Fruit fly (Drosophila melanogaster) whole organism, embryonic: ENCODE data around the gene CG42699.

Source experiments
- CG10267 ChIP-seq: fragments of 200-800 bp; sonication (Bioruptor generic); optimal IDR thresholded peaks from 2 replicates; lab custom pipeline; 2018; ENCODE audit warnings: missing biosample characterization, mild to moderate bottlenecking, missing genetic modification characterization, moderate library complexity
- CG11247 ChIP-seq: fragments of 200-800 bp; sonication (Bioruptor generic); IDR thresholded peaks from 2 replicates; pipeline ENCODE4 v1.3.6; 2022; ENCODE audit warnings: missing biosample characterization, missing genetic modification characterization
- CG11504 ChIP-seq: fragments of 200-800 bp; sonication (Bioruptor generic); optimal IDR thresholded peaks from 3 replicates; lab custom pipeline; 2019; ENCODE audit warnings: missing biosample characterization, mild to moderate bottlenecking, missing genetic modification characterization, moderate library complexity
- CG1647 ChIP-seq: fragments of 200-800 bp; sonication (Bioruptor generic); optimal IDR thresholded peaks from 3 replicates; lab custom pipeline; 2016; ENCODE audit warnings: missing biosample characterization, missing genetic modification characterization
- CG17829 ChIP-seq: fragments of 200-800 bp; optimal IDR thresholded peaks from 2 replicates; lab custom pipeline; 2019; ENCODE audit warnings: missing biosample characterization, mild to moderate bottlenecking, missing genetic modification characterization, moderate library complexity
- CG1792 ChIP-seq: fragments of 200-800 bp; sonication (Bioruptor generic); optimal IDR thresholded peaks from 2 replicates; lab custom pipeline; 2016; ENCODE audit warnings: missing biosample characterization, missing genetic modification characterization
- CG18476 ChIP-seq: fragments of 200-800 bp; sonication (Bioruptor generic); optimal IDR thresholded peaks from 2 replicates; lab custom pipeline; 2016; ENCODE audit warnings: missing biosample characterization, mild to moderate bottlenecking, missing genetic modification characterization
- CG18599 ChIP-seq: fragments of 200-800 bp; sonication (Bioruptor generic); optimal IDR thresholded peaks from 3 replicates; lab custom pipeline; 2017; ENCODE audit warnings: missing biosample characterization, missing genetic modification characterization, mild to moderate bottlenecking, moderate library complexity, missing genetic modification reagents
- CG2120 ChIP-seq: fragments of 200-800 bp; sonication (Bioruptor generic); optimal IDR thresholded peaks from 3 replicates; lab custom pipeline; 2016; ENCODE audit warnings: missing biosample characterization, missing genetic modification characterization
- CG30403 ChIP-seq: fragments of 200-800 bp; sonication (Bioruptor generic); optimal IDR thresholded peaks from 3 replicates; lab custom pipeline; 2016; ENCODE audit warnings: missing biosample characterization, missing genetic modification characterization
- CG31224 ChIP-seq: fragments of 200-800 bp; sonication (Bioruptor generic); IDR thresholded peaks from 2 replicates; pipeline ENCODE4 v1.3.6; 2022; ENCODE audit warnings: missing biosample characterization, missing genetic modification characterization
- CG32772 ChIP-seq: fragments of 200-800 bp; sonication (Bioruptor generic); IDR thresholded peaks from 2 replicates; pipeline ENCODE4 v1.3.6; 2022; ENCODE audit warnings: missing biosample characterization, missing genetic modification characterization
- CG33213 ChIP-seq: fragments of 200-800 bp; sonication (Bioruptor generic); optimal IDR thresholded peaks from 3 replicates; lab custom pipeline; 2016; ENCODE audit warnings: missing biosample characterization, missing genetic modification characterization
- CG34224 ChIP-seq: fragments of 200-800 bp; sonication (Bioruptor generic); IDR thresholded peaks from 3 replicates; pipeline ENCODE4 v1.3.6; 2022; ENCODE audit warnings: missing biosample characterization, missing genetic modification characterization; ENCODE audit not compliant: partially characterized antibody
- CG34422 ChIP-seq: fragments of 200-800 bp; sonication (Bioruptor generic); IDR thresholded peaks from 3 replicates; pipeline ENCODE4 v1.3.6; 2022; ENCODE audit warnings: missing biosample characterization, missing genetic modification characterization
- CG4282 ChIP-seq: fragments of 200-800 bp; sonication (Bioruptor generic); optimal IDR thresholded peaks from 2 replicates; lab custom pipeline; 2016; ENCODE audit warnings: missing biosample characterization, missing genetic modification characterization
- CG4424 ChIP-seq: fragments of 200-800 bp; sonication (Bioruptor generic); optimal IDR thresholded peaks from 3 replicates; lab custom pipeline; 2016; ENCODE audit warnings: missing biosample characterization, missing genetic modification characterization
- CG7786 ChIP-seq: fragments of 200-800 bp; sonication (Bioruptor generic); optimal IDR thresholded peaks from 2 replicates; lab custom pipeline; 2016; ENCODE audit warnings: missing biosample characterization, missing genetic modification characterization
- CHES-1-like ChIP-seq: fragments of 200-800 bp; sonication (Bioruptor generic); optimal IDR thresholded peaks from 2 replicates; lab custom pipeline; 2016; ENCODE audit warnings: missing biosample characterization, missing genetic modification characterization
- Chrac-16 ChIP-seq: fragments of 200-800 bp; sonication (Bioruptor generic); optimal IDR thresholded peaks from 3 replicates; lab custom pipeline; 2016; ENCODE audit warnings: missing biosample characterization, missing genetic modification characterization
- Eip74EF ChIP-seq, 2 experiments: fragments of 200-800 bp in 1 of 2; fragments of >200 bp in 1 of 2; sonication (Bioruptor generic) in 1 of 2; optimal IDR thresholded peaks; 2 replicates each; lab custom pipeline; 2017 to 2019; ENCODE audit warnings: missing biosample characterization in 2 of 2, missing genetic modification characterization in 2 of 2, mild to moderate bottlenecking in 1 of 2, moderate library complexity in 1 of 2
- Fer2 ChIP-seq: fragments of 200-800 bp; sonication (Bioruptor generic); optimal IDR thresholded peaks from 2 replicates; lab custom pipeline; 2018; ENCODE audit warnings: missing biosample characterization, mild to moderate bottlenecking, missing genetic modification characterization, moderate library complexity
- Hr78 ChIP-seq, 2 experiments: fragments of 200-800 bp in 1 of 2; fragments of >200 bp in 1 of 2; sonication (Bioruptor generic) in 1 of 2; optimal IDR thresholded peaks; 2 replicates each; lab custom pipeline; 2017 to 2019; ENCODE audit warnings: missing biosample characterization in 2 of 2, missing genetic modification characterization in 2 of 2, mild to moderate bottlenecking in 1 of 2, moderate library complexity in 1 of 2
- Lhr ChIP-seq: fragments of 200-800 bp; sonication (Bioruptor generic); optimal IDR thresholded peaks from 3 replicates; lab custom pipeline; 2017; ENCODE audit warnings: mild to moderate bottlenecking, missing biosample characterization, missing genetic modification reagents, missing genetic modification characterization
- Nf-YA ChIP-seq: fragments of 200-800 bp; sonication (Bioruptor generic); IDR thresholded peaks from 2 replicates; pipeline ENCODE4 v1.3.6; 2022; ENCODE audit warnings: missing biosample characterization, missing genetic modification characterization
- NfI ChIP-seq: fragments of 200-800 bp; sonication (Bioruptor generic); optimal IDR thresholded peaks from 3 replicates; lab custom pipeline; 2018; ENCODE audit warnings: missing biosample characterization, mild to moderate bottlenecking, missing genetic modification characterization, moderate library complexity
- Oaz ChIP-seq: fragments of 200-800 bp; sonication (Bioruptor generic); IDR thresholded peaks from 2 replicates; pipeline ENCODE4 v1.3.6; 2022; ENCODE audit warnings: missing biosample characterization, missing genetic modification characterization
- Six4 ChIP-seq: fragments of 200-800 bp; sonication (Bioruptor generic); optimal IDR thresholded peaks from 2 replicates; lab custom pipeline; 2016; ENCODE audit warnings: missing biosample characterization, missing genetic modification characterization
- Tbp ChIP-seq: fragments of >200 bp; optimal IDR thresholded peaks from 2 replicates; lab custom pipeline; 2018; ENCODE audit warnings: missing biosample characterization, missing genetic modification characterization
- ac ChIP-seq: fragments of 200-800 bp; sonication (Bioruptor generic); optimal IDR thresholded peaks from 3 replicates; lab custom pipeline; 2017; ENCODE audit warnings: missing biosample characterization, mild to moderate bottlenecking, missing genetic modification characterization
- bsh ChIP-seq, 2 experiments: fragments of 200-800 bp; sonication (Bioruptor generic); optimal IDR thresholded peaks; 2 replicates each; lab custom pipeline; 2017 to 2018; ENCODE audit warnings: mild to moderate bottlenecking in 2 of 2, missing biosample characterization in 2 of 2, missing genetic modification characterization in 2 of 2, moderate library complexity in 1 of 2
- caup ChIP-seq: fragments of 200-800 bp; sonication (Bioruptor generic); optimal IDR thresholded peaks from 3 replicates; lab custom pipeline; 2017; ENCODE audit warnings: missing biosample characterization, mild to moderate bottlenecking, missing genetic modification characterization, moderate library complexity; ENCODE audit not compliant: severe bottlenecking
- chif ChIP-seq, 2 experiments: fragments of 200-800 bp; sonication (Bioruptor generic); optimal IDR thresholded peaks; 3 replicates each; lab custom pipeline; 2016; ENCODE audit warnings: missing biosample characterization in 2 of 2, missing genetic modification characterization in 2 of 2
- crc ChIP-seq: fragments of 200-800 bp; sonication (Bioruptor generic); optimal IDR thresholded peaks from 2 replicates; lab custom pipeline; 2016; ENCODE audit warnings: missing biosample characterization, missing genetic modification characterization
- dan ChIP-seq: fragments of 200-800 bp; sonication (Bioruptor generic); IDR thresholded peaks from 2 replicates; pipeline ENCODE4 v1.3.6; 2022; ENCODE audit warnings: missing biosample characterization, missing genetic modification characterization
- dm ChIP-seq: fragments of 200-800 bp; sonication (Bioruptor generic); optimal IDR thresholded peaks from 3 replicates; lab custom pipeline; 2016; ENCODE audit warnings: missing biosample characterization, missing genetic modification characterization
- fd64A ChIP-seq: fragments of 200-800 bp; sonication (Bioruptor generic); optimal IDR thresholded peaks from 3 replicates; lab custom pipeline; 2018; ENCODE audit warnings: missing biosample characterization, mild to moderate bottlenecking, missing genetic modification characterization
- jing ChIP-seq: fragments of 200-800 bp; sonication (Bioruptor generic); optimal IDR thresholded peaks from 2 replicates; lab custom pipeline; 2018; ENCODE audit warnings: missing biosample characterization, mild to moderate bottlenecking, missing genetic modification characterization
- oc ChIP-seq: fragments of 200-800 bp; sonication (Bioruptor generic); optimal IDR thresholded peaks from 2 replicates; lab custom pipeline; 2018; ENCODE audit warnings: missing biosample characterization, mild to moderate bottlenecking, missing genetic modification characterization, moderate library complexity
- pb ChIP-seq: fragments of 200-800 bp; sonication (Bioruptor generic); optimal IDR thresholded peaks from 3 replicates; lab custom pipeline; 2016; ENCODE audit warnings: missing biosample characterization, missing genetic modification characterization
- peb ChIP-seq: fragments of 200-800 bp; sonication (Bioruptor generic); IDR thresholded peaks from 2 replicates; pipeline ENCODE4 v1.3.6; 2022; ENCODE audit warnings: missing biosample characterization, missing genetic modification characterization
- pho ChIP-seq: fragments of 200-800 bp; sonication (Bioruptor generic); optimal IDR thresholded peaks from 2 replicates; lab custom pipeline; 2016; ENCODE audit warnings: missing biosample characterization, missing genetic modification characterization
- pnt ChIP-seq: fragments of 200-800 bp; sonication (Bioruptor generic); optimal IDR thresholded peaks from 3 replicates; lab custom pipeline; 2016; ENCODE audit warnings: missing biosample characterization, missing genetic modification characterization
- row ChIP-seq: fragments of 200-800 bp; sonication (Bioruptor generic); IDR thresholded peaks from 3 replicates; pipeline ENCODE4 v1.3.6; 2022; ENCODE audit warnings: missing biosample characterization, missing genetic modification characterization
- ssp ChIP-seq: fragments of 200-800 bp; sonication (Bioruptor generic); IDR thresholded peaks from 2 replicates; pipeline ENCODE4 v1.3.6; 2022; ENCODE audit warnings: missing biosample characterization, missing genetic modification characterization
- tap ChIP-seq: fragments of 200-800 bp; optimal IDR thresholded peaks from 3 replicates; lab custom pipeline; 2019; ENCODE audit warnings: missing biosample characterization, mild to moderate bottlenecking, missing genetic modification characterization, moderate library complexity
- tx ChIP-seq: fragments of 200-800 bp; sonication (Bioruptor generic); optimal IDR thresholded peaks from 2 replicates; lab custom pipeline; 2016; ENCODE audit warnings: missing biosample characterization, missing genetic modification characterization
- wor ChIP-seq: fragments of 200-800 bp; sonication (Bioruptor generic); IDR thresholded peaks from 2 replicates; pipeline ENCODE4 v1.3.6; 2022; ENCODE audit warnings: missing biosample characterization, missing genetic modification characterization

CG42699 gene

dm6 chrX:5754837-5755828 is 9.2 kb upstream of the CG42699 start, which contains the start of the genes lin-52 and CG15771 (continued):
- TF ChIP-seq Nf-YA (GFP tag; lab: Robert Waterston, UW): peak; percentile 83
- TF ChIP-seq dm: peak; percentile 85
- TF ChIP-seq tx (GFP tag; lab: Kevin White, UChicago): peak; percentile 35
- peak; percentile 94 for TF ChIP-seq CG11504 (tag; lab: Kevin White, UChicago)
- TF ChIP-seq CG1792: peak; percentile 37
- peak; percentile 92 for TF ChIP-seq tap (tag; lab: Kevin White, UChicago)
- no peak for TF ChIP-seq Tbp (GFP tag; lab: Kevin White, UChicago)
- no peak for TF ChIP-seq pb (GFP tag; lab: Kevin White, UChicago)
- peak; percentile 1 for TF ChIP-seq CG4282 (GFP tag; lab: Kevin White, UChicago)
- TF ChIP-seq CG17829 (tag; lab: Kevin White, UChicago): peak; percentile 96
- TF ChIP-seq CG2120: peak; percentile 92
- TF ChIP-seq crc: peak; percentile 51
- TF ChIP-seq CG18599 (GFP tag; lab: Kevin White, UChicago): peak; percentile 98
- peak; percentile 62 for TF ChIP-seq pnt (GFP tag; lab: Kevin White, UChicago)
- peak; percentile 73 for TF ChIP-seq Lhr
- TF ChIP-seq Eip74EF (GFP tag; optimal IDR thresholded peaks at IDR 0.05; lab: Kevin White, UChicago): peak in 1 of 2 experiments; percentile 94
- TF ChIP-seq row: peak; percentile 100
- peak; percentile 93 for TF ChIP-seq CG11247
- TF ChIP-seq Chrac-16: peak; percentile 93
- TF ChIP-seq oc: peak; percentile 90
- TF ChIP-seq Six4: peak; percentile 91
- peak; percentile 86 for TF ChIP-seq dan
- peak; percentile 90 for TF ChIP-seq CG18476 (GFP tag; lab: Kevin White, UChicago)
- peak; percentile 87 for TF ChIP-seq fd64A (GFP tag; lab: Kevin White, UChicago)
- peak; percentile 90 for TF ChIP-seq CG31224 (GFP tag; lab: Robert Waterston, UW)
- peak; percentile 95 for TF ChIP-seq bsh (GFP tag; optimal IDR thresholded peaks at IDR 0.05; lab: Kevin White, UChicago)
- TF ChIP-seq jing (GFP tag; lab: Kevin White, UChicago): peak; percentile 87
- TF ChIP-seq chif (GFP tag; optimal IDR thresholded peaks at IDR 0.05; lab: Kevin White, UChicago): peak; percentile 41 to 80
- peak; percentile 64; the same call in 2 of the 3 replicates for TF ChIP-seq CG34224 (GFP tag; lab: Robert Waterston, UW)
- peak; percentile 53 for TF ChIP-seq CG1647 (GFP tag; lab: Kevin White, UChicago)
- TF ChIP-seq CG33213 (GFP tag; lab: Kevin White, UChicago): peak; percentile 18
- peak; percentile 94 for TF ChIP-seq CG32772 (GFP tag; lab: Robert Waterston, UW)
- TF ChIP-seq NfI (GFP tag; lab: Kevin White, UChicago): peak; percentile 94
- TF ChIP-seq CG10267 (tag; lab: Kevin White, UChicago): peak; percentile 95
- TF ChIP-seq peb (GFP tag; lab: Robert Waterston, UW): peak; percentile 94
- peak; percentile 94 for TF ChIP-seq caup (GFP tag; lab: Kevin White, UChicago)
- peak; percentile 89 for TF ChIP-seq ssp (GFP tag; lab: Robert Waterston, UW)
- TF ChIP-seq ac: peak; percentile 81
- peak; percentile 92 for TF ChIP-seq CG4424 (GFP tag; lab: Kevin White, UChicago)
- peak in 1 of 2 experiments; percentile 85 for TF ChIP-seq Hr78 (GFP tag; optimal IDR thresholded peaks at IDR 0.05; lab: Kevin White, UChicago)
- TF ChIP-seq wor: peak; percentile 95
- peak; percentile 90 for TF ChIP-seq Fer2 (tag; lab: Kevin White, UChicago)
- TF ChIP-seq CG30403 (GFP tag; lab: Kevin White, UChicago): peak; percentile 94
- peak; percentile 33 for TF ChIP-seq CHES-1-like (GFP tag; lab: Kevin White, UChicago)
- peak; percentile 91 for TF ChIP-seq CG34422
- peak; percentile 94 for TF ChIP-seq Oaz (GFP tag; lab: Robert Waterston, UW)
- peak; percentile 50 for TF ChIP-seq pho (GFP tag; lab: Kevin White, UChicago)
- peak; percentile 66 for TF ChIP-seq CG7786 (GFP tag; lab: Kevin White, UChicago)
